Fruit fly (Drosophila melanogaster) whole organism, embryonic: ENCODE data around the gene CG34001.

ENCODE experiments used
- Antp ChIP-seq: fragments of 200-800 bp; sonication (Bioruptor generic); optimal IDR thresholded peaks from 3 replicates; lab custom pipeline; 2016; ENCODE audit warnings: missing biosample characterization, missing genetic modification characterization
- Atf6 ChIP-seq: fragments of 200-800 bp; sonication (Bioruptor generic); IDR thresholded peaks from 2 replicates; pipeline ENCODE4 v1.3.6; 2022; ENCODE audit warnings: missing biosample characterization, missing genetic modification characterization
- C15 ChIP-seq: fragments of 200-800 bp; sonication (Bioruptor generic); IDR thresholded peaks from 3 replicates; pipeline ENCODE4 v1.3.6; 2022; ENCODE audit warnings: missing biosample characterization, missing genetic modification characterization
- CG1024 ChIP-seq: fragments of 200-800 bp; sonication (Bioruptor generic); IDR thresholded peaks from 2 replicates; pipeline ENCODE4 v1.3.6; 2022; ENCODE audit warnings: missing biosample characterization, missing genetic modification characterization
- CG11398 ChIP-seq: fragments of 200-800 bp; sonication (Bioruptor generic); optimal IDR thresholded peaks from 2 replicates; lab custom pipeline; 2016; ENCODE audit warnings: missing biosample characterization, missing genetic modification characterization
- CG15011 ChIP-seq: fragments of 200-800 bp; sonication (Bioruptor generic); optimal IDR thresholded peaks from 3 replicates; lab custom pipeline; 2018; ENCODE audit warnings: missing biosample characterization, mild to moderate bottlenecking, missing genetic modification characterization
- CG17385 ChIP-seq: fragments of 200-800 bp; sonication (Bioruptor generic); optimal IDR thresholded peaks from 3 replicates; lab custom pipeline; 2018; ENCODE audit warnings: missing biosample characterization, mild to moderate bottlenecking, missing genetic modification characterization
- CG17612 ChIP-seq: fragments of 200-800 bp; sonication (Bioruptor generic); IDR thresholded peaks from 2 replicates; pipeline ENCODE4 v1.3.6; 2022; ENCODE audit warnings: missing biosample characterization, missing genetic modification characterization
- CG2199 ChIP-seq: fragments of 200-800 bp; sonication (Bioruptor generic); IDR thresholded peaks from 3 replicates; pipeline ENCODE4 v1.3.6; 2022; ENCODE audit warnings: missing biosample characterization, missing genetic modification characterization
- CG2889 ChIP-seq: fragments of 200-800 bp; sonication (Bioruptor generic); IDR thresholded peaks from 3 replicates; pipeline ENCODE4 v1.3.6; 2022; ENCODE audit warnings: missing biosample characterization, missing genetic modification characterization
- CG32532 ChIP-seq: fragments of 200-800 bp; sonication (Bioruptor generic); IDR thresholded peaks from 2 replicates; pipeline ENCODE4 v1.3.6; 2022; ENCODE audit warnings: missing biosample characterization, missing genetic modification characterization
- CG3281 ChIP-seq: fragments of 200-800 bp; sonication (Bioruptor generic); optimal IDR thresholded peaks from 3 replicates; lab custom pipeline; 2017; ENCODE audit warnings: missing biosample characterization, mild to moderate bottlenecking, missing genetic modification characterization
- CG34422 ChIP-seq: fragments of 200-800 bp; sonication (Bioruptor generic); IDR thresholded peaks from 3 replicates; pipeline ENCODE4 v1.3.6; 2022; ENCODE audit warnings: missing biosample characterization, missing genetic modification characterization
- CG6272 ChIP-seq: fragments of 200-800 bp; sonication (Bioruptor generic); IDR thresholded peaks from 2 replicates; pipeline ENCODE4 v1.3.6; 2022; ENCODE audit warnings: missing biosample characterization, missing genetic modification characterization
- CG6813 ChIP-seq: fragments of 200-800 bp; sonication (Bioruptor generic); optimal IDR thresholded peaks from 2 replicates; lab custom pipeline; 2017; ENCODE audit warnings: missing biosample characterization, missing genetic modification characterization, mild to moderate bottlenecking, moderate library complexity, missing genetic modification reagents
- CG6854 ChIP-seq: fragments of 200-800 bp; sonication (Bioruptor generic); optimal IDR thresholded peaks from 3 replicates; lab custom pipeline; 2017; ENCODE audit warnings: missing biosample characterization, mild to moderate bottlenecking, missing genetic modification characterization
- CG7987 ChIP-seq: fragments of 200-800 bp; sonication (Bioruptor generic); optimal IDR thresholded peaks from 2 replicates; lab custom pipeline; 2018; ENCODE audit warnings: missing biosample characterization, mild to moderate bottlenecking, missing genetic modification characterization, moderate library complexity
- CG8281 ChIP-seq: fragments of 200-800 bp; sonication (Bioruptor generic); optimal IDR thresholded peaks from 2 replicates; lab custom pipeline; 2018; ENCODE audit warnings: missing biosample characterization, mild to moderate bottlenecking, missing genetic modification characterization, moderate library complexity
- CG8290 ChIP-seq, 3 experiments: fragments of 200-800 bp; sonication (Bioruptor generic); optimal IDR thresholded peaks; 2 replicates each; lab custom pipeline; 2016 to 2019; ENCODE audit warnings: missing biosample characterization in 3 of 3, missing genetic modification characterization in 3 of 3, mild to moderate bottlenecking in 2 of 3, moderate library complexity in 1 of 3
- CG8924 ChIP-seq: fragments of 200-800 bp; optimal IDR thresholded peaks from 3 replicates; lab custom pipeline; 2019; ENCODE audit warnings: missing biosample characterization, mild to moderate bottlenecking, missing genetic modification characterization, moderate library complexity
- Ets97D ChIP-seq: fragments of 200-800 bp; sonication (Bioruptor generic); optimal IDR thresholded peaks from 3 replicates; lab custom pipeline; 2016; ENCODE audit warnings: missing biosample characterization, missing genetic modification characterization
- Hr51 ChIP-seq, 2 experiments: fragments of 200-800 bp; sonication (Bioruptor generic); optimal IDR thresholded peaks; 2 replicates in 1 of 2; 3 replicates in 1 of 2; lab custom pipeline; 2016 to 2018; ENCODE audit warnings: missing biosample characterization in 2 of 2, missing genetic modification characterization in 2 of 2, mild to moderate bottlenecking in 1 of 2, moderate library complexity in 1 of 2
- Hsf ChIP-seq: fragments of 200-800 bp; sonication (Bioruptor generic); optimal IDR thresholded peaks from 3 replicates; lab custom pipeline; 2016; ENCODE audit warnings: missing biosample characterization, missing genetic modification characterization
- MESR4 ChIP-seq: fragments of 200-800 bp; sonication (Bioruptor generic); optimal IDR thresholded peaks from 2 replicates; lab custom pipeline; 2018; ENCODE audit warnings: missing biosample characterization, mild to moderate bottlenecking, missing genetic modification characterization, moderate library complexity
- Mes4 ChIP-seq: fragments of 200-800 bp; sonication (Bioruptor generic); optimal IDR thresholded peaks from 2 replicates; lab custom pipeline; 2016; ENCODE audit warnings: missing biosample characterization, missing genetic modification characterization
- Mrtf ChIP-seq: fragments of 200-800 bp; sonication (Bioruptor generic); IDR thresholded peaks from 3 replicates; pipeline ENCODE4 v1.3.6; 2022; ENCODE audit warnings: missing biosample characterization, missing genetic modification characterization
- NfI ChIP-seq: fragments of 200-800 bp; sonication (Bioruptor generic); optimal IDR thresholded peaks from 3 replicates; lab custom pipeline; 2018; ENCODE audit warnings: missing biosample characterization, mild to moderate bottlenecking, missing genetic modification characterization, moderate library complexity
- Oaz ChIP-seq: fragments of 200-800 bp; sonication (Bioruptor generic); IDR thresholded peaks from 2 replicates; pipeline ENCODE4 v1.3.6; 2022; ENCODE audit warnings: missing biosample characterization, missing genetic modification characterization
- PHDP ChIP-seq: fragments of 200-800 bp; sonication (Bioruptor generic); optimal IDR thresholded peaks from 3 replicates; lab custom pipeline; 2018; ENCODE audit warnings: missing biosample characterization, mild to moderate bottlenecking, missing genetic modification characterization, moderate library complexity
- Stat92E ChIP-seq, 3 experiments: fragments of >200 bp in 2 of 3; fragments of 200-800 bp in 1 of 3; sonication (Bioruptor generic) in 1 of 3; optimal IDR thresholded peaks; 2 replicates each; lab custom pipeline; 2017 to 2019; ENCODE audit warnings: missing biosample characterization in 3 of 3, missing genetic modification characterization in 3 of 3, mild to moderate bottlenecking in 1 of 3, moderate library complexity in 1 of 3
- Xrp1 ChIP-seq: fragments of 200-800 bp; sonication (Bioruptor generic); IDR thresholded peaks from 2 replicates; pipeline ENCODE4 v1.3.6; 2022; ENCODE audit warnings: missing biosample characterization, missing genetic modification characterization
- ase ChIP-seq: fragments of 200-800 bp; sonication (Bioruptor generic); IDR thresholded peaks from 3 replicates; pipeline ENCODE4 v1.3.6; 2022; ENCODE audit warnings: missing biosample characterization, missing genetic modification characterization
- cad ChIP-seq: fragments of >200 bp; optimal IDR thresholded peaks from 2 replicates; lab custom pipeline; 2017; ENCODE audit warnings: missing biosample characterization, missing genetic modification characterization
- cato ChIP-seq: fragments of 200-800 bp; sonication (Bioruptor generic); optimal IDR thresholded peaks from 2 replicates; lab custom pipeline; 2016; ENCODE audit warnings: missing biosample characterization, missing genetic modification characterization, borderline replicate concordance
- chinmo ChIP-seq: fragments of 200-800 bp; sonication (Bioruptor generic); IDR thresholded peaks from 4 replicates; pipeline ENCODE4 v1.3.6; 2022; ENCODE audit warnings: missing biosample characterization, missing genetic modification characterization; ENCODE audit not compliant: partially characterized antibody
- crc ChIP-seq: fragments of 200-800 bp; sonication (Bioruptor generic); optimal IDR thresholded peaks from 2 replicates; lab custom pipeline; 2016; ENCODE audit warnings: missing biosample characterization, missing genetic modification characterization
- crp ChIP-seq, 2 experiments: fragments of 200-800 bp; sonication (Bioruptor generic); optimal IDR thresholded peaks; 2 replicates in 1 of 2; 3 replicates in 1 of 2; lab custom pipeline; 2017; ENCODE audit warnings: missing biosample characterization in 2 of 2, missing genetic modification characterization in 2 of 2, mild to moderate bottlenecking in 1 of 2, moderate library complexity in 1 of 2
- danr ChIP-seq: fragments of 200-800 bp; sonication (Bioruptor generic); IDR thresholded peaks from 2 replicates; pipeline ENCODE4 v1.3.6; 2022; ENCODE audit warnings: missing biosample characterization, missing genetic modification characterization
- exex ChIP-seq: fragments of 200-800 bp; sonication (Bioruptor generic); optimal IDR thresholded peaks from 4 replicates; lab custom pipeline; 2018; ENCODE audit warnings: missing biosample characterization, mild to moderate bottlenecking, missing genetic modification characterization, moderate library complexity
- ham ChIP-seq: fragments of 200-800 bp; sonication (Bioruptor generic); IDR thresholded peaks from 2 replicates; pipeline ENCODE4 v1.3.6; 2022; ENCODE audit warnings: missing biosample characterization, missing genetic modification characterization
- hbn ChIP-seq: fragments of 200-800 bp; sonication (Bioruptor generic); IDR thresholded peaks from 2 replicates; pipeline ENCODE4 v1.3.6; 2022; ENCODE audit warnings: missing biosample characterization, missing genetic modification characterization; ENCODE audit not compliant: partially characterized antibody
- ind ChIP-seq: fragments of 200-800 bp; sonication (Bioruptor generic); optimal IDR thresholded peaks from 3 replicates; lab custom pipeline; 2016; ENCODE audit warnings: missing biosample characterization, missing genetic modification characterization
- kni ChIP-seq: fragments of 200-800 bp; sonication (Bioruptor generic); optimal IDR thresholded peaks from 3 replicates; lab custom pipeline; 2017; ENCODE audit warnings: mild to moderate bottlenecking, missing biosample characterization, missing genetic modification reagents, missing genetic modification characterization
- lilli ChIP-seq: fragments of 200-800 bp; sonication (Bioruptor generic); optimal IDR thresholded peaks from 3 replicates; lab custom pipeline; 2016; ENCODE audit warnings: missing biosample characterization, missing genetic modification characterization
- oc ChIP-seq: fragments of 200-800 bp; sonication (Bioruptor generic); optimal IDR thresholded peaks from 2 replicates; lab custom pipeline; 2018; ENCODE audit warnings: missing biosample characterization, mild to moderate bottlenecking, missing genetic modification characterization, moderate library complexity
- pho ChIP-seq: fragments of 200-800 bp; sonication (Bioruptor generic); optimal IDR thresholded peaks from 2 replicates; lab custom pipeline; 2016; ENCODE audit warnings: missing biosample characterization, missing genetic modification characterization
- prd ChIP-seq, 3 experiments: fragments of >200 bp in 2 of 3; fragments of 200-800 bp in 1 of 3; sonication (Bioruptor generic) in 1 of 3; optimal IDR thresholded peaks in 2 of 3; IDR thresholded peaks in 1 of 3; 2 replicates in 2 of 3; 3 replicates in 1 of 3; pipeline versions ENCODE4 v1.3.6 to Lab custom; 2017 to 2022; ENCODE audit warnings: missing biosample characterization in 1 of 3, missing genetic modification characterization in 1 of 3
- schlank ChIP-seq: fragments of 200-800 bp; sonication (Bioruptor generic); optimal IDR thresholded peaks from 2 replicates; lab custom pipeline; 2018; ENCODE audit warnings: missing biosample characterization, mild to moderate bottlenecking, missing genetic modification characterization
- slbo ChIP-seq: fragments of 200-800 bp; sonication (Bioruptor generic); IDR thresholded peaks from 2 replicates; pipeline ENCODE4 v1.3.6; 2022; ENCODE audit warnings: missing biosample characterization, missing genetic modification characterization
- tap ChIP-seq: fragments of 200-800 bp; optimal IDR thresholded peaks from 3 replicates; lab custom pipeline; 2019; ENCODE audit warnings: missing biosample characterization, mild to moderate bottlenecking, missing genetic modification characterization, moderate library complexity

Gene CG34001

DNA sequence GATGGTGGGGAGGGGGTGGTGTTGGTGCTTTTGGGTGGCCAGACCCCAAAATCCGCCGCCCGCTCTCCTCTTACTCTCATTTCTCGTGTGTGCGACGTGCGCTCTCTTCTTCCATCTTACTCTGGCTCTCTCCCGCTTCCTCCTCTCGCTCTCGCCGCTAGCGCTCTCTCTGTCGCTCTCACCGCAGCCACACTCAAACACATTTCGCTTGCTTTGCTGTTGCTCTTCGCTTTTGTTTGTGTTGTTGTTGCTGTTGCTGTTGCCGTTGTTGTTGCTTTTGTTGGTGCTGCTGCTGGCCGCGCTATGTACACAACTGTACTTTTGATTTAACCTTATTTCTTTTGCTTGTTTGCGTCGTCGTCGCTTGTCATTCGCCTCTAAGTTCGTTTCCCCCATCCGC is 50.9 kb downstream of the CG34001 start (continued):
- TF ChIP-seq CG7987 (no peak), ase (GFP tag; lab: Robert Waterston, UW) (no peak), slbo (no peak), Antp (GFP tag; lab: Kevin White, UChicago) (no peak), lilli (GFP tag; lab: Kevin White, UChicago) (no peak), CG3281 (GFP tag; lab: Kevin White, UChicago) (no peak), cad (GFP tag; lab: Kevin White, UChicago) (no peak), Hr51 (GFP tag; optimal IDR thresholded peaks at IDR 0.05; lab: Kevin White, UChicago) (no peak), Oaz (GFP tag; lab: Robert Waterston, UW) (no peak), Mrtf (GFP tag; lab: Robert Waterston, UW) (no peak), Hsf (GFP tag; lab: Kevin White, UChicago) (no peak), ham (no peak), CG17612 (no peak), CG6854 (GFP tag; lab: Kevin White, UChicago) (no peak), Mes4 (GFP tag; lab: Kevin White, UChicago) (no peak), crc (no peak), CG6813 (GFP tag; lab: Kevin White, UChicago) (no peak), CG1024 (GFP tag; lab: Robert Waterston, UW) (no peak), CG2199 (GFP tag; lab: Robert Waterston, UW) (no peak), C15 (GFP tag; lab: Robert Waterston, UW) (no peak), prd (optimal IDR thresholded peaks at IDR 0.05; lab: Kevin White, UChicago) (no peak), prd (GFP tag; IDR thresholded peaks at IDR 0.05; lab: Robert Waterston, UW) (no peak; the same call in 2 of the 3 replicates), kni (GFP tag; lab: Kevin White, UChicago) (no peak), hbn (GFP tag; lab: Robert Waterston, UW) (peak; percentile 30; the same call in 1 of the 2 replicates), CG32532 (GFP tag; lab: Robert Waterston, UW) (peak; percentile 76; the same call in 1 of the 2 replicates), NfI (no peak), oc (tag; lab: Kevin White, UChicago) (no peak), Ets97D (GFP tag; lab: Kevin White, UChicago) (no peak), Xrp1 (GFP tag; lab: Robert Waterston, UW) (peak; percentile 33; the same call in 1 of the 2 replicates), PHDP (tag; lab: Kevin White, UChicago) (no peak), CG8924 (tag; lab: Kevin White, UChicago) (no peak), CG11398 (GFP tag; lab: Kevin White, UChicago) (no peak), CG6272 (GFP tag; lab: Robert Waterston, UW) (no peak), Stat92E (GFP tag; optimal IDR thresholded peaks at IDR 0.05; lab: Kevin White, UChicago) (no peak), CG17385 (peak; percentile 23), CG8281 (tag; lab: Kevin White, UChicago) (no peak), exex (no peak), chinmo (GFP tag; lab: Robert Waterston, UW) (peak; percentile 81; the same call in 2 of the 4 replicates), MESR4 (GFP tag; lab: Kevin White, UChicago) (no peak), CG15011 (GFP tag; lab: Kevin White, UChicago) (no peak), danr (GFP tag; lab: Robert Waterston, UW) (no peak), cato (GFP tag; lab: Kevin White, UChicago) (no peak), ind (no peak), tap (tag; lab: Kevin White, UChicago) (no peak), schlank (tag; lab: Kevin White, UChicago) (no peak), Atf6 (GFP tag; lab: Robert Waterston, UW) (peak; percentile 32; the same call in 1 of the 2 replicates), pho (no peak), CG8290 (GFP tag; optimal IDR thresholded peaks at IDR 0.05; lab: Kevin White, UChicago) (no peak), CG8290 (tag; optimal IDR thresholded peaks at IDR 0.05; lab: Kevin White, UChicago) (no peak), crp (GFP tag; optimal IDR thresholded peaks at IDR 0.05; lab: Kevin White, UChicago) (no peak), CG34422 (GFP tag; lab: Robert Waterston, UW) (no peak), CG2889 (GFP tag; lab: Robert Waterston, UW) (no peak)
